Worm (Caenorhabditis elegans): ENCODE measurements around the gene C24A3.9.

C24A3.9 gene

ce11 chrX:8998809-8999208 lies 11.5 kb downstream of the C24A3.9 start, which contains the start of gene C24A3.1:
C24A3.1 (plus strand) TSS chrX:8999071.
- no peak for TF ChIP-seq sma-3 (GFP tag; optimal IDR thresholded peaks at IDR 0.05)
- TF ChIP-seq nhr-12 (tag; optimal IDR thresholded peaks at IDR 0.05) = no peak
- no peak for TF ChIP-seq dmd-4 (tag; optimal IDR thresholded peaks at IDR 0.05)
- TF ChIP-seq blmp-1 (tag; optimal IDR thresholded peaks at IDR 0.05; ENCODE audit: insufficient read depth) = no peak

ce11 chrX:8997450-8998075 lies 12.8 kb downstream of the C24A3.9 start, which contains the start of gene C24A3.2:
C24A3.2 (plus strand) TSS chrX:8997500.
- TF ChIP-seq lsy-2 (tag; optimal IDR thresholded peaks at IDR 0.05) (peak in 1 of 2 experiments; percentile 23), unc-55 (GFP tag; optimal IDR thresholded peaks at IDR 0.05) (peak; percentile 50), zag-1 (tag; optimal IDR thresholded peaks at IDR 0.05) (peak; percentile 41), peb-1 (tag; optimal IDR thresholded peaks at IDR 0.05) (no peak), nhr-129 (tag; optimal IDR thresholded peaks at IDR 0.05) (peak; percentile 11), ztf-4 (tag; optimal IDR thresholded peaks at IDR 0.05) (no peak)

ce11 chrX:8996496-8997116 lies 13.7 kb downstream of the C24A3.9 start:
- TF ChIP-seq unc-55 (GFP tag; optimal IDR thresholded peaks at IDR 0.05) (peak; percentile 44), sem-4 (tag; optimal IDR thresholded peaks at IDR 0.05) (no peak), nhr-12 (tag; optimal IDR thresholded peaks at IDR 0.05) (no peak), nhr-23 (tag; optimal IDR thresholded peaks at IDR 0.05) (no peak), nhr-237 (tag; optimal IDR thresholded peaks at IDR 0.05) (no peak), nhr-129 (tag; optimal IDR thresholded peaks at IDR 0.05) (peak; percentile 12), nhr-21 (tag; optimal IDR thresholded peaks at IDR 0.05) (no peak), C34F6.9 (tag; optimal IDR thresholded peaks at IDR 0.05) (no peak), lin-13 (GFP tag; optimal IDR thresholded peaks at IDR 0.05) (no peak), ztf-11 (tag; optimal IDR thresholded peaks at IDR 0.05) (no peak), Y55F3AM.14 (GFP tag; optimal IDR thresholded peaks at IDR 0.05) (no peak), ztf-1 (GFP tag; conservative IDR thresholded peaks at IDR 0.05) (no peak), elt-3 (tag; optimal IDR thresholded peaks at IDR 0.05) (no peak)

- TF ChIP-seq crh-2 (tag; optimal IDR thresholded peaks at IDR 0.05) = peak; percentile 26
- no peak for TF ChIP-seq R02D3.7 (tag; optimal IDR thresholded peaks at IDR 0.05)
- TF ChIP-seq Y55F3AM.14 (GFP tag; optimal IDR thresholded peaks at IDR 0.05) = peak; percentile 43
- TF ChIP-seq C34F6.9 (tag; optimal IDR thresholded peaks at IDR 0.05) = peak; percentile 58
- no peak for TF ChIP-seq ZK546.5 (tag; optimal IDR thresholded peaks at IDR 0.05)
- no peak for TF ChIP-seq nhr-25 (tag; optimal IDR thresholded peaks at IDR 0.05)
- TF ChIP-seq gmeb-1 (tag; optimal IDR thresholded peaks at IDR 0.05) = no peak
- no peak for TF ChIP-seq mbf-1 (tag; optimal IDR thresholded peaks at IDR 0.05)
- no peak for TF ChIP-seq ceh-16 (tag; optimal IDR thresholded peaks at IDR 0.05)
- peak; percentile 76 for TF ChIP-seq zag-1 (tag; optimal IDR thresholded peaks at IDR 0.05)
- TF ChIP-seq lin-11 (tag; optimal IDR thresholded peaks at IDR 0.05) = no peak
- no peak for TF ChIP-seq nhr-23 (tag; optimal IDR thresholded peaks at IDR 0.05)
- TF ChIP-seq elt-1 (tag; optimal IDR thresholded peaks at IDR 0.05) = no peak
- TF ChIP-seq ama-1 (optimal IDR thresholded peaks at IDR 0.05) = no peak
- TF ChIP-seq snpc-4 (tag; optimal IDR thresholded peaks at IDR 0.05) = peak; percentile 19
- no peak for TF ChIP-seq nhr-77 (tag; optimal IDR thresholded peaks at IDR 0.05)
- TF ChIP-seq sma-3 (GFP tag; optimal IDR thresholded peaks at IDR 0.05) = no peak
- TF ChIP-seq unc-62 (GFP tag; optimal IDR thresholded peaks at IDR 0.05) = no peak
- TF ChIP-seq nhr-11 (tag; optimal IDR thresholded peaks at IDR 0.05) = no peak
- peak; percentile 81 for TF ChIP-seq unc-55 (GFP tag; optimal IDR thresholded peaks at IDR 0.05)
- TF ChIP-seq ztf-4 (tag; optimal IDR thresholded peaks at IDR 0.05) = no peak
- TF ChIP-seq blmp-1 (tag; optimal IDR thresholded peaks at IDR 0.05; ENCODE audit: insufficient read depth) = no peak
- TF ChIP-seq mab-5 (tag; optimal IDR thresholded peaks at IDR 0.05) = no peak
- no peak for TF ChIP-seq skn-1 (tag; optimal IDR thresholded peaks at IDR 0.05)
- no peak for TF ChIP-seq ceh-82 (tag; optimal IDR thresholded peaks at IDR 0.05)
- no peak for TF ChIP-seq nhr-21 (tag; optimal IDR thresholded peaks at IDR 0.05)
- no peak for TF ChIP-seq nhr-10 (tag; optimal IDR thresholded peaks at IDR 0.05)
- TF ChIP-seq nhr-129 (tag; optimal IDR thresholded peaks at IDR 0.05) = peak; percentile 42
- TF ChIP-seq unc-39 (tag; optimal IDR thresholded peaks at IDR 0.05) = no peak
- no peak for TF ChIP-seq dmd-4 (tag; optimal IDR thresholded peaks at IDR 0.05)
- no peak for TF ChIP-seq nhr-237 (tag; optimal IDR thresholded peaks at IDR 0.05)
- TF ChIP-seq alr-1 (tag; optimal IDR thresholded peaks at IDR 0.05) = no peak
- no peak for TF ChIP-seq nhr-12 (tag; optimal IDR thresholded peaks at IDR 0.05)
- no peak for TF ChIP-seq lin-39 (tag; optimal IDR thresholded peaks at IDR 0.05)
- TF ChIP-seq lin-13 (GFP tag; optimal IDR thresholded peaks at IDR 0.05) = peak; percentile 15
- TF ChIP-seq ztf-1 (GFP tag; conservative IDR thresholded peaks at IDR 0.05) = no peak
- no peak for TF ChIP-seq egl-27 (tag; optimal IDR thresholded peaks at IDR 0.05)
- TF ChIP-seq ztf-11 (tag; optimal IDR thresholded peaks at IDR 0.05) = no peak
- TF ChIP-seq peb-1 (tag; optimal IDR thresholded peaks at IDR 0.05) = no peak
- TF ChIP-seq sma-9 (GFP tag; optimal IDR thresholded peaks at IDR 0.05) = peak; percentile 28
- TF ChIP-seq sma-9 (tag; optimal IDR thresholded peaks at IDR 0.05) = no peak
These were observed 14.8 kb downstream of the C24A3.9 start for ce11 chrX:8995527-8995946.

Data from whole organism, L2 larva.